Fruit fly (Drosophila melanogaster): Measurements from ENCODE around the gene Tbh.

Gene Tbh

dm6 chrX:7995171-7995747 is at the start of gene Tbh:
TSS of gene Tbh (plus strand) at chrX:7995697.
- TF ChIP-seq usp (GFP tag; optimal IDR thresholded peaks at IDR 0.05) (no peak), Dll (optimal IDR thresholded peaks at IDR 0.05) (no peak), pan (optimal IDR thresholded peaks at IDR 0.05) (no peak), EcR (GFP tag; optimal IDR thresholded peaks at IDR 0.05) (no peak), CG8478 (optimal IDR thresholded peaks at IDR 0.05) (no peak), psq (optimal IDR thresholded peaks at IDR 0.05) (no peak)

- TF ChIP-seq Dll (optimal IDR thresholded peaks at IDR 0.05) (peak; percentile 39), usp (GFP tag; optimal IDR thresholded peaks at IDR 0.05) (no peak)
Measured at dm6 chrX:7946858-7947313, 48.6 kb upstream of the Tbh start, which contains the start of gene orion. TSS of gene orion (minus strand) at chrX:7946908.

- no peak for TF ChIP-seq EcR (GFP tag; optimal IDR thresholded peaks at IDR 0.05)
- no peak for TF ChIP-seq pan (optimal IDR thresholded peaks at IDR 0.05)
Measured at dm6 chrX:7955890-7956289, 39.6 kb upstream of the Tbh start, which contains the start of the genes CG15332 and CG15330. TSS of gene CG15332 (minus strand) at chrX:7955990. TSS of gene CG15330 (plus strand) at chrX:7956064.

- TF ChIP-seq usp (GFP tag; optimal IDR thresholded peaks at IDR 0.05): no peak
- TF ChIP-seq CG8478 (optimal IDR thresholded peaks at IDR 0.05): no peak
- no peak for TF ChIP-seq EcR (GFP tag; optimal IDR thresholded peaks at IDR 0.05)
- no peak for TF ChIP-seq pan (optimal IDR thresholded peaks at IDR 0.05)
- no peak for TF ChIP-seq psq (optimal IDR thresholded peaks at IDR 0.05)
- no peak for TF ChIP-seq Dll (optimal IDR thresholded peaks at IDR 0.05)
Measured at dm6 chrX:7959025-7959424, 36.5 kb upstream of the Tbh start.

dm6 chrX:7959512-7959911 is 36.0 kb upstream of the Tbh start:
- TF ChIP-seq pan (optimal IDR thresholded peaks at IDR 0.05): no peak
- TF ChIP-seq Dll (optimal IDR thresholded peaks at IDR 0.05): no peak
- TF ChIP-seq usp (GFP tag; optimal IDR thresholded peaks at IDR 0.05): no peak
- no peak for TF ChIP-seq CG8478 (optimal IDR thresholded peaks at IDR 0.05)
- no peak for TF ChIP-seq psq (optimal IDR thresholded peaks at IDR 0.05)
- TF ChIP-seq EcR (GFP tag; optimal IDR thresholded peaks at IDR 0.05): no peak

dm6 chrX:7960988-7961387 is 34.5 kb upstream of the Tbh start:
- TF ChIP-seq EcR (GFP tag; optimal IDR thresholded peaks at IDR 0.05) (no peak), usp (GFP tag; optimal IDR thresholded peaks at IDR 0.05) (no peak), pan (optimal IDR thresholded peaks at IDR 0.05) (no peak), psq (optimal IDR thresholded peaks at IDR 0.05) (no peak), CG8478 (optimal IDR thresholded peaks at IDR 0.05) (no peak), Dll (optimal IDR thresholded peaks at IDR 0.05) (no peak)

- TF ChIP-seq psq (optimal IDR thresholded peaks at IDR 0.05) (no peak), CG8478 (optimal IDR thresholded peaks at IDR 0.05) (no peak), Dll (optimal IDR thresholded peaks at IDR 0.05) (no peak), EcR (GFP tag; optimal IDR thresholded peaks at IDR 0.05) (no peak), pan (optimal IDR thresholded peaks at IDR 0.05) (no peak), usp (GFP tag; optimal IDR thresholded peaks at IDR 0.05) (no peak)
Measured at dm6 chrX:7963724-7964123, 31.8 kb upstream of the Tbh start, which contains the start of gene sn. TSS of gene sn (plus strand) at chrX:7964024.

- TF ChIP-seq EcR (GFP tag; optimal IDR thresholded peaks at IDR 0.05) (no peak), pan (optimal IDR thresholded peaks at IDR 0.05) (no peak)
Measured at dm6 chrX:7965761-7966555, 29.5 kb upstream of the Tbh start.

dm6 chrX:7967052-7967847 is 28.2 kb upstream of the Tbh start:
- TF ChIP-seq pan (optimal IDR thresholded peaks at IDR 0.05): no peak
- no peak for TF ChIP-seq EcR (GFP tag; optimal IDR thresholded peaks at IDR 0.05)
- no peak for TF ChIP-seq Dll (optimal IDR thresholded peaks at IDR 0.05)
- no peak for TF ChIP-seq psq (optimal IDR thresholded peaks at IDR 0.05)
- TF ChIP-seq usp (GFP tag; optimal IDR thresholded peaks at IDR 0.05): no peak
- TF ChIP-seq CG8478 (optimal IDR thresholded peaks at IDR 0.05): no peak

- TF ChIP-seq pan (optimal IDR thresholded peaks at IDR 0.05) (no peak), usp (GFP tag; optimal IDR thresholded peaks at IDR 0.05) (no peak), Dll (optimal IDR thresholded peaks at IDR 0.05) (no peak), psq (optimal IDR thresholded peaks at IDR 0.05) (no peak)
Measured at dm6 chrX:7967848-7968143, 27.7 kb upstream of the Tbh start.

dm6 chrX:7968215-7968799 is 27.2 kb upstream of the Tbh start, which contains the start of gene sws:
TSS of gene sws (minus strand) at chrX:7968236.
- TF ChIP-seq Dll (optimal IDR thresholded peaks at IDR 0.05) (no peak), psq (optimal IDR thresholded peaks at IDR 0.05) (no peak), CG8478 (optimal IDR thresholded peaks at IDR 0.05) (no peak), pan (optimal IDR thresholded peaks at IDR 0.05) (no peak), usp (GFP tag; optimal IDR thresholded peaks at IDR 0.05) (no peak), EcR (GFP tag; optimal IDR thresholded peaks at IDR 0.05) (no peak)

Data from whole organism.